Worm (Caenorhabditis elegans): Measurements from ENCODE around the gene T06E6.10.

DNA sequence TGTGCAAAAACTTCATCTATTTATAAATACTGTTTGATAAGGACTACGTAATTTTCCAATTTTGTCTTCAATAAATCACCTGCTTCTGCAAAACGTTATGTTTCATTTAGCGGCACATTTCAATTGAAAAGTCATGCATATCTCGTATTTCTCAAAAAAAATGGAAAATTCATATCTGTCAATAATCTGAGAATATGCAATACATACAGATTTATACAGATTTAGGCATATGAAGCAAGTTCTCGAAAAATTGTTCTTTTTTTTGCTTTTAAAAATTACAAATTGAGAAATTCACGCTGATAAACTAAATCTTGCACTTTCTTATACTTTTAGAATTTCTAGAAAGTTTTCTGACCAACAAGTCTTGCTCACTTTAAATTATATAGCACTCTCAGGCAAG, 26.3 kb downstream of the T06E6.10 start, which contains the start of gene T26H5.11:
- TF ChIP-seq lin-29 (GFP tag; IDR thresholded peaks at IDR 0.05) (no peak), F26F4.8 (GFP tag; conservative IDR thresholded peaks at IDR 0.05) (no peak), ama-1 (optimal IDR thresholded peaks at IDR 0.05) (no peak), ztf-11 (tag; optimal IDR thresholded peaks at IDR 0.05) (no peak), skn-1 (tag; optimal IDR thresholded peaks at IDR 0.05) (no peak)
